Fruit fly (Drosophila melanogaster): ENCODE measurements around the gene Tak1.
A peak's percentile ranks its signal among the peaks of the same experiment; 100 is the strongest.

The Tak1 gene

DNA sequence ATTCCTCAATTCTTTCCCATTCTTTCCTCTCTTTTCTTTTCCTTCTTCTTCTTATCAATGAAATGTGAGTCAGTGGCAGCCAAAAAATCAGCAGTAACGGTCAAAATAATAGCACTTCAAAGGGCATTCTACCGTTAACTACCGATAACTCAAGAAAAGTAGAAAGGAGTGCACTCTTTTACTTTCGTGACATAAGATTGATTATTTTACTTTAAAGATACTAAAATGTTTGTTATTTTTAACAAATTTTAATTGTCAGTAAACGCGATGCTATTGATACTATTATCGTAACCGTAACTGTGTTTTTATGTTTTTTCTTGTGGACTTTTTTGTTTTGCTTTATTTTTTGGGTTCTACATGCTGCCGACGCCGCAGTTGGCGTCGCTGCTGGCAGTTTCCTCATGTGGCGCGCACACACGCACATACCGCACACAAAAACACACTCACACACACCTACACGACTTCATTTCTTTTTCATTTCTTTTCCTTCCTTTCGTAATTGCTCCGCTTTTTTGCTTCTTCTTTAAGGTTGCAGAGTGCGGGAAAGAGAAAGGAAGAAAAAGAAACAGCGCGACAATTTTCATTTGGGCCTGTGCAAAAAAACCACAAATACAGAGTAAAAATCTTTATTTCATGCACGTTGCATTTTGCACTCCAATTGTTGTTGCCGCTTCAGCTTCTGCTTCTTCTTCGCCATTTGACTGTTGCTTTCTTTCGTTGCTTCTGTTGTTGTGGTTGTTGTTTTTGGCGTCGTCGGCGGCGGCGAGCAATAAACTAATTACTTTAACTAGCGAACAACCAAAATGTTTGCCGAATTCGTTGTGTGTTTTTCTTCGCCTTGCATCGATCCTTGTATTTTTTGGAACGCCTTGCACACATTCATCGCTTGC lies 14.9 kb downstream of the Tak1 start (continued):
- TF ChIP-seq Eip78C (GFP tag) (peak; percentile 86), Ets96B (tag; optimal IDR thresholded peaks at IDR 0.05) (no peak), CG8632 (GFP tag; optimal IDR thresholded peaks at IDR 0.05) (peak; percentile 12), Hr4 (GFP tag; optimal IDR thresholded peaks at IDR 0.05) (no peak), acj6 (GFP tag; optimal IDR thresholded peaks at IDR 0.05) (peak; percentile 2), fd59A (GFP tag; optimal IDR thresholded peaks at IDR 0.05) (no peak), CG6163 (GFP tag; IDR thresholded peaks at IDR 0.05) (peak; percentile 57; the same call in 2 of the 3 replicates), CG6854 (GFP tag; optimal IDR thresholded peaks at IDR 0.05) (no peak), Ets21C (GFP tag; optimal IDR thresholded peaks at IDR 0.05) (peak; percentile 55), Hr39 (GFP tag; optimal IDR thresholded peaks at IDR 0.05) (peak; percentile 68), CG1621 (tag; optimal IDR thresholded peaks at IDR 0.05) (no peak), Blimp-1 (GFP tag; optimal IDR thresholded peaks at IDR 0.05) (peak; percentile 23), dac (GFP tag; optimal IDR thresholded peaks at IDR 0.05) (no peak), fkh (GFP tag; optimal IDR thresholded peaks at IDR 0.05) (no peak), Eip75B (GFP tag; optimal IDR thresholded peaks at IDR 0.05) (peak; percentile 20), Gug (GFP tag; IDR thresholded peaks at IDR 0.05) (no peak), Eip93F (GFP tag; optimal IDR thresholded peaks at IDR 0.05) (peak; percentile 32), CG32006 (GFP tag; optimal IDR thresholded peaks at IDR 0.05) (no peak), Lpt (GFP tag; optimal IDR thresholded peaks at IDR 0.05) (no peak), CG7368 (GFP tag; optimal IDR thresholded peaks at IDR 0.05) (no peak)

DNA sequence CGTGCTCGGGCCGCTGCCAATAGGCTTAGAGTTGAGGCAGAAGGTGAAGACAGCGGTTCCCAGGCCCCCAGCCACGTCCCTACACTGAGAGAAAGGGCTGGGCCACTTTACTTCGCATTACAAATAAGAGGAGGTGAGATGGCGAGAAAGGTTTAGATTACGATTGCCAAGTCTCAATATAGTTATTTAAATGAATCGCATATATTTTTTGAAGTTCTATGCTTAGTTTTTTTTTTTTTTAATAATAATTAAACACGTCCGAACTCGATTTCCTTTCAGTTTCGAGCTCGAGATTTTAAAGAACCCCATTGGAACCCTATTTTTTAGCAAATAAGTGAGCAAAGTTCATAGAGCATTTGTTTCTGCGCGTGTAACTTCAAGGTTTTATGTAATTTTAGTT lies 16.9 kb downstream of the Tak1 start:
- peak; percentile 36 for TF ChIP-seq CG10669 (GFP tag; optimal IDR thresholded peaks at IDR 0.05)
- peak; percentile 41; the same call in 1 of the 3 replicates for TF ChIP-seq eg (GFP tag; IDR thresholded peaks at IDR 0.05)
- no peak for TF ChIP-seq CG6854 (GFP tag; optimal IDR thresholded peaks at IDR 0.05)
- peak; percentile 57 for TF ChIP-seq CG8632 (GFP tag; optimal IDR thresholded peaks at IDR 0.05)
- TF ChIP-seq CG3919 (GFP tag; optimal IDR thresholded peaks at IDR 0.05), result peak; percentile 55
- peak; percentile 50 for TF ChIP-seq CG10631 (GFP tag; optimal IDR thresholded peaks at IDR 0.05)
- TF ChIP-seq CG6163 (GFP tag; IDR thresholded peaks at IDR 0.05), result peak; percentile 61; the same call in 1 of the 3 replicates
- TF ChIP-seq Lpt (GFP tag; optimal IDR thresholded peaks at IDR 0.05), result peak; percentile 39
- TF ChIP-seq Smox (GFP tag; optimal IDR thresholded peaks at IDR 0.05), result peak; percentile 47
- TF ChIP-seq CG6792 (GFP tag; optimal IDR thresholded peaks at IDR 0.05), result peak; percentile 28
- no peak for TF ChIP-seq Blimp-1 (GFP tag; optimal IDR thresholded peaks at IDR 0.05)
- peak; percentile 65 for TF ChIP-seq OdsH (GFP tag; optimal IDR thresholded peaks at IDR 0.05)
- TF ChIP-seq spab (GFP tag; optimal IDR thresholded peaks at IDR 0.05), result peak; percentile 33
- no peak for TF ChIP-seq dsx (GFP tag; optimal IDR thresholded peaks at IDR 0.05; ENCODE audit: poor library complexity, severe bottlenecking)
- peak; percentile 36 for TF ChIP-seq Sox15 (GFP tag; optimal IDR thresholded peaks at IDR 0.05)
- TF ChIP-seq CG11902 (GFP tag; optimal IDR thresholded peaks at IDR 0.05), result peak; percentile 21
- no peak for TF ChIP-seq fd85E (GFP tag; optimal IDR thresholded peaks at IDR 0.05)
- TF ChIP-seq lz (GFP tag; optimal IDR thresholded peaks at IDR 0.05), result peak; percentile 46
- peak; percentile 57 for TF ChIP-seq CG8319 (GFP tag; optimal IDR thresholded peaks at IDR 0.05)
- TF ChIP-seq Hr38 (GFP tag; optimal IDR thresholded peaks at IDR 0.05), result no peak
- no peak; the same call in 1 of the 2 replicates for TF ChIP-seq CG15336 (GFP tag; IDR thresholded peaks at IDR 0.05)
- TF ChIP-seq Eip93F (GFP tag; optimal IDR thresholded peaks at IDR 0.05), result no peak
- peak; percentile 33 for TF ChIP-seq CG3032 (tag; optimal IDR thresholded peaks at IDR 0.05)
- TF ChIP-seq CG11762 (GFP tag; optimal IDR thresholded peaks at IDR 0.05; ENCODE audit: insufficient read depth), result peak; percentile 47
- TF ChIP-seq fd59A (GFP tag; optimal IDR thresholded peaks at IDR 0.05), result no peak
- TF ChIP-seq esn (GFP tag; optimal IDR thresholded peaks at IDR 0.05), result peak; percentile 61
- TF ChIP-seq CG8119 (GFP tag; IDR thresholded peaks at IDR 0.05), result peak; percentile 55; the same call in 1 of the 3 replicates
- peak; percentile 63 for TF ChIP-seq CG34406 (GFP tag; optimal IDR thresholded peaks at IDR 0.05)
- TF ChIP-seq CG32006 (GFP tag; optimal IDR thresholded peaks at IDR 0.05), result peak; percentile 61
- peak; percentile 48 for TF ChIP-seq CG31627 (GFP tag; optimal IDR thresholded peaks at IDR 0.05)
- TF ChIP-seq Hr39 (GFP tag; optimal IDR thresholded peaks at IDR 0.05), result peak; percentile 57
- no peak for TF ChIP-seq vri (GFP tag; optimal IDR thresholded peaks at IDR 0.05)
- peak; percentile 13 for TF ChIP-seq Ets21C (GFP tag; optimal IDR thresholded peaks at IDR 0.05)
- peak; percentile 91 for TF ChIP-seq Eip78C (GFP tag)
- TF ChIP-seq Hr4 (GFP tag; optimal IDR thresholded peaks at IDR 0.05), result peak; percentile 48
- TF ChIP-seq Sox102F (GFP tag; optimal IDR thresholded peaks at IDR 0.05), result peak; percentile 47
- TF ChIP-seq CG16779 (tag; optimal IDR thresholded peaks at IDR 0.05), result no peak
- peak; percentile 49 for TF ChIP-seq achi (GFP tag; optimal IDR thresholded peaks at IDR 0.05)
- TF ChIP-seq Sox14 (GFP tag; optimal IDR thresholded peaks at IDR 0.05), result peak; percentile 42
